Fruit fly (Drosophila melanogaster) whole organism, embryonic: ENCODE results near the gene Mco1.

Experiments used
- Aef1 ChIP-seq: fragments of 200-800 bp; sonication (Bioruptor generic); IDR thresholded peaks from 3 replicates; pipeline ENCODE4 v1.3.6; 2022; ENCODE audit warnings: missing biosample characterization, missing genetic modification characterization
- Antp ChIP-seq: fragments of 200-800 bp; sonication (Bioruptor generic); optimal IDR thresholded peaks from 3 replicates; lab custom pipeline; 2016; ENCODE audit warnings: missing biosample characterization, missing genetic modification characterization
- CG1024 ChIP-seq: fragments of 200-800 bp; sonication (Bioruptor generic); IDR thresholded peaks from 2 replicates; pipeline ENCODE4 v1.3.6; 2022; ENCODE audit warnings: missing biosample characterization, missing genetic modification characterization
- CG10274 ChIP-seq: fragments of 200-800 bp; sonication (Bioruptor generic); optimal IDR thresholded peaks from 3 replicates; lab custom pipeline; 2017; ENCODE audit warnings: missing biosample characterization, mild to moderate bottlenecking, missing genetic modification characterization
- CG12942 ChIP-seq: fragments of 200-800 bp; sonication (Bioruptor generic); optimal IDR thresholded peaks from 3 replicates; lab custom pipeline; 2016; ENCODE audit warnings: missing biosample characterization, missing genetic modification characterization
- CG13287 ChIP-seq: fragments of 200-800 bp; sonication (Bioruptor generic); IDR thresholded peaks from 2 replicates; pipeline ENCODE4 v1.3.6; 2022; ENCODE audit warnings: missing biosample characterization, missing genetic modification characterization; ENCODE audit not compliant: partially characterized antibody
- CG13424 ChIP-seq: fragments of 200-800 bp; sonication (Bioruptor generic); optimal IDR thresholded peaks from 2 replicates; lab custom pipeline; 2019; ENCODE audit warnings: missing biosample characterization, mild to moderate bottlenecking, missing genetic modification characterization, moderate library complexity
- CG14050 ChIP-seq: fragments of 200-800 bp; sonication (Bioruptor generic); IDR thresholded peaks from 3 replicates; pipeline ENCODE4 v1.3.6; 2022; ENCODE audit warnings: missing biosample characterization, missing genetic modification characterization
- CG1529 ChIP-seq: fragments of 200-800 bp; sonication (Bioruptor generic); optimal IDR thresholded peaks from 3 replicates; lab custom pipeline; 2018; ENCODE audit warnings: missing biosample characterization, missing genetic modification characterization
- CG16813 ChIP-seq: fragments of 200-800 bp; sonication (Bioruptor generic); IDR thresholded peaks from 3 replicates; pipeline ENCODE4 v1.3.6; 2022; ENCODE audit warnings: missing biosample characterization, missing genetic modification characterization; ENCODE audit not compliant: partially characterized antibody
- CG2129 ChIP-seq: fragments of 200-800 bp; sonication (Bioruptor generic); IDR thresholded peaks from 2 replicates; pipeline ENCODE4 v1.3.6; 2022; ENCODE audit warnings: missing biosample characterization, missing genetic modification characterization; ENCODE audit not compliant: partially characterized antibody
- CG3065 ChIP-seq: fragments of 200-800 bp; sonication (Bioruptor generic); optimal IDR thresholded peaks from 2 replicates; lab custom pipeline; 2016; ENCODE audit warnings: missing biosample characterization, missing genetic modification characterization
- CG31441 ChIP-seq: fragments of 200-800 bp; sonication (Bioruptor generic); IDR thresholded peaks from 2 replicates; pipeline ENCODE4 v1.3.6; 2022; ENCODE audit warnings: missing biosample characterization, missing genetic modification characterization
- CG33213 ChIP-seq: fragments of 200-800 bp; sonication (Bioruptor generic); optimal IDR thresholded peaks from 3 replicates; lab custom pipeline; 2016; ENCODE audit warnings: missing biosample characterization, missing genetic modification characterization
- CG6654 ChIP-seq: fragments of 200-800 bp; sonication (Bioruptor generic); optimal IDR thresholded peaks from 2 replicates; lab custom pipeline; 2017; ENCODE audit warnings: missing biosample characterization, mild to moderate bottlenecking, missing genetic modification characterization
- CG6854 ChIP-seq: fragments of 200-800 bp; sonication (Bioruptor generic); optimal IDR thresholded peaks from 3 replicates; lab custom pipeline; 2017; ENCODE audit warnings: missing biosample characterization, mild to moderate bottlenecking, missing genetic modification characterization
- CG7987 ChIP-seq: fragments of 200-800 bp; sonication (Bioruptor generic); optimal IDR thresholded peaks from 2 replicates; lab custom pipeline; 2018; ENCODE audit warnings: missing biosample characterization, mild to moderate bottlenecking, missing genetic modification characterization, moderate library complexity
- CG8290 ChIP-seq, 3 experiments: fragments of 200-800 bp; sonication (Bioruptor generic); optimal IDR thresholded peaks; 2 replicates each; lab custom pipeline; 2016 to 2019; ENCODE audit warnings: missing biosample characterization in 3 of 3, missing genetic modification characterization in 3 of 3, mild to moderate bottlenecking in 2 of 3, moderate library complexity in 1 of 3
- CG8359 ChIP-seq: fragments of 200-800 bp; sonication (Bioruptor generic); optimal IDR thresholded peaks from 2 replicates; lab custom pipeline; 2017; ENCODE audit warnings: missing biosample characterization, mild to moderate bottlenecking, missing genetic modification characterization, borderline replicate concordance
- CG8388 ChIP-seq: fragments of 200-800 bp; sonication (Bioruptor generic); optimal IDR thresholded peaks from 2 replicates; lab custom pipeline; 2019; ENCODE audit warnings: missing biosample characterization, mild to moderate bottlenecking, missing genetic modification characterization, moderate library complexity
- CG9215 ChIP-seq: fragments of 200-800 bp; sonication (Bioruptor generic); IDR thresholded peaks from 2 replicates; pipeline ENCODE4 v1.3.6; 2022; ENCODE audit warnings: missing biosample characterization, missing genetic modification characterization
- Dek ChIP-seq: fragments of 200-800 bp; sonication (Bioruptor generic); optimal IDR thresholded peaks from 3 replicates; lab custom pipeline; 2019; ENCODE audit warnings: missing biosample characterization, mild to moderate bottlenecking, missing genetic modification characterization, moderate library complexity
- Dip2 ChIP-seq: fragments of 200-800 bp; sonication (Bioruptor generic); IDR thresholded peaks from 2 replicates; pipeline ENCODE4 v1.3.6; 2022; ENCODE audit warnings: missing biosample characterization, missing genetic modification characterization
- Ets65A ChIP-seq: fragments of 200-800 bp; sonication (Bioruptor generic); peaks from one replicate; lab custom pipeline; 2016; ENCODE audit warnings: missing biosample characterization, missing genetic modification characterization
- HLH3B ChIP-seq: fragments of 200-800 bp; sonication (Bioruptor generic); IDR thresholded peaks from 2 replicates; pipeline ENCODE4 v1.3.6; 2022; ENCODE audit warnings: missing biosample characterization, missing genetic modification characterization
- HLH4C ChIP-seq: fragments of 200-800 bp; sonication (Bioruptor generic); IDR thresholded peaks from 3 replicates; pipeline ENCODE4 v1.3.6; 2022; ENCODE audit warnings: missing biosample characterization, missing genetic modification characterization; ENCODE audit not compliant: partially characterized antibody
- Hmr ChIP-seq: fragments of 200-800 bp; sonication (Bioruptor generic); optimal IDR thresholded peaks from 3 replicates; lab custom pipeline; 2017; ENCODE audit warnings: mild to moderate bottlenecking, missing biosample characterization, missing genetic modification reagents, missing genetic modification characterization
- Mad ChIP-seq: fragments of 200-800 bp; sonication (Bioruptor generic); optimal IDR thresholded peaks from 2 replicates; lab custom pipeline; 2016; ENCODE audit warnings: missing biosample characterization, missing genetic modification characterization
- Optix ChIP-seq: fragments of 200-800 bp; sonication (Bioruptor generic); IDR thresholded peaks from 3 replicates; pipeline ENCODE4 v1.3.6; 2022; ENCODE audit warnings: missing biosample characterization, missing genetic modification characterization
- Poxn ChIP-seq: fragments of 200-800 bp; sonication (Bioruptor generic); IDR thresholded peaks from 2 replicates; pipeline ENCODE4 v1.3.6; 2022; ENCODE audit warnings: missing biosample characterization, missing genetic modification characterization
- Ptx1 ChIP-seq: fragments of 200-800 bp; sonication (Bioruptor generic); IDR thresholded peaks from 2 replicates; pipeline ENCODE4 v1.3.6; 2022; ENCODE audit warnings: missing biosample characterization, missing genetic modification characterization
- Sox102F ChIP-seq: fragments of 200-800 bp; sonication (Bioruptor generic); optimal IDR thresholded peaks from 2 replicates; lab custom pipeline; 2018; ENCODE audit warnings: missing biosample characterization, mild to moderate bottlenecking, missing genetic modification characterization, moderate library complexity
- dysf ChIP-seq: fragments of 200-800 bp; sonication (Bioruptor generic); IDR thresholded peaks from 3 replicates; pipeline ENCODE4 v1.3.6; 2022; ENCODE audit warnings: missing biosample characterization, missing genetic modification characterization
- en ChIP-seq: fragments of 200-800 bp; sonication (Bioruptor generic); optimal IDR thresholded peaks from 2 replicates; lab custom pipeline; 2016; ENCODE audit warnings: missing biosample characterization, missing genetic modification characterization
- eve ChIP-seq, 2 experiments: fragments of >200 bp; optimal IDR thresholded peaks; 2 replicates each; lab custom pipeline; 2017; ENCODE audit warnings: missing biosample characterization in 2 of 2, missing genetic modification characterization in 2 of 2
- ftz-f1 ChIP-seq: fragments of 200-800 bp; sonication (Bioruptor generic); optimal IDR thresholded peaks from 2 replicates; lab custom pipeline; 2016; ENCODE audit warnings: missing biosample characterization, missing genetic modification characterization
- grau ChIP-seq: fragments of 200-800 bp; optimal IDR thresholded peaks from 3 replicates; lab custom pipeline; 2019; ENCODE audit warnings: missing biosample characterization, mild to moderate bottlenecking, missing genetic modification characterization, moderate library complexity
- grn ChIP-seq: fragments of 200-800 bp; sonication (Bioruptor generic); optimal IDR thresholded peaks from 3 replicates; lab custom pipeline; 2017; ENCODE audit warnings: missing biosample characterization, missing genetic modification characterization
- hbn ChIP-seq: fragments of 200-800 bp; sonication (Bioruptor generic); IDR thresholded peaks from 2 replicates; pipeline ENCODE4 v1.3.6; 2022; ENCODE audit warnings: missing biosample characterization, missing genetic modification characterization; ENCODE audit not compliant: partially characterized antibody
- kah ChIP-seq: fragments of 200-800 bp; sonication (Bioruptor generic); optimal IDR thresholded peaks from 2 replicates; lab custom pipeline; 2018; ENCODE audit warnings: missing biosample characterization, mild to moderate bottlenecking, missing genetic modification characterization
- kay ChIP-seq: fragments of 200-800 bp; sonication (Bioruptor generic); optimal IDR thresholded peaks from 2 replicates; lab custom pipeline; 2016; ENCODE audit warnings: missing biosample characterization, missing genetic modification characterization
- lab ChIP-seq: fragments of 200-800 bp; sonication (Bioruptor generic); optimal IDR thresholded peaks from 3 replicates; lab custom pipeline; 2017; ENCODE audit warnings: missing biosample characterization, missing genetic modification characterization, mild to moderate bottlenecking, moderate library complexity, missing genetic modification reagents
- nau ChIP-seq: fragments of 200-800 bp; sonication (Bioruptor generic); optimal IDR thresholded peaks from 3 replicates; lab custom pipeline; 2017; ENCODE audit warnings: missing biosample characterization, mild to moderate bottlenecking, missing genetic modification characterization, missing genetic modification reagents
- pros ChIP-seq: fragments of 200-800 bp; sonication (Bioruptor generic); optimal IDR thresholded peaks from 3 replicates; lab custom pipeline; 2019; ENCODE audit warnings: missing biosample characterization, mild to moderate bottlenecking, missing genetic modification characterization, moderate library complexity
- psq ChIP-seq: fragments of 200-800 bp; sonication (Bioruptor generic); optimal IDR thresholded peaks from 2 replicates; lab custom pipeline; 2017; ENCODE audit warnings: missing biosample characterization, missing genetic modification characterization
- row ChIP-seq: fragments of 200-800 bp; sonication (Bioruptor generic); IDR thresholded peaks from 3 replicates; pipeline ENCODE4 v1.3.6; 2022; ENCODE audit warnings: missing biosample characterization, missing genetic modification characterization
- schlank ChIP-seq: fragments of 200-800 bp; sonication (Bioruptor generic); optimal IDR thresholded peaks from 2 replicates; lab custom pipeline; 2018; ENCODE audit warnings: missing biosample characterization, mild to moderate bottlenecking, missing genetic modification characterization
- sima ChIP-seq: fragments of 200-800 bp; sonication (Bioruptor generic); optimal IDR thresholded peaks from 2 replicates; lab custom pipeline; 2016; ENCODE audit warnings: missing biosample characterization, missing genetic modification characterization
- twi ChIP-seq: fragments of 200-800 bp; optimal IDR thresholded peaks from 2 replicates; lab custom pipeline; 2019; ENCODE audit warnings: missing biosample characterization, mild to moderate bottlenecking, missing genetic modification characterization, moderate library complexity
- unc-4 ChIP-seq: fragments of 200-800 bp; sonication (Bioruptor generic); IDR thresholded peaks from 2 replicates; pipeline ENCODE4 v1.3.6; 2022; ENCODE audit warnings: missing biosample characterization, missing genetic modification characterization; ENCODE audit not compliant: partially characterized antibody
- yki ChIP-seq: fragments of >200 bp; optimal IDR thresholded peaks from 3 replicates; lab custom pipeline; 2018
- zfh1 ChIP-seq: fragments of 200-800 bp; sonication (Bioruptor generic); IDR thresholded peaks from 3 replicates; pipeline ENCODE4 v1.3.6; 2022; ENCODE audit warnings: missing biosample characterization, missing genetic modification characterization

Mco1 gene

dm6 chr2L:9438227-9438626, 21.8 kb downstream of the Mco1 start (continued):
- TF ChIP-seq HLH3B (GFP tag; lab: Robert Waterston, UW) (0 out of 2 replicates have a peak, but pooled peaks have one; percentile 19), CG13424 (no peak), CG8290 (GFP tag; optimal IDR thresholded peaks at IDR 0.05; lab: Kevin White, UChicago) (no peak), CG8290 (tag; optimal IDR thresholded peaks at IDR 0.05; lab: Kevin White, UChicago) (peak in 1 of 2 experiments; percentile 40), lab (GFP tag; lab: Kevin White, UChicago) (peak; percentile 14), kay (GFP tag; lab: Kevin White, UChicago) (no peak), twi (no peak), CG9215 (no peak), pros (no peak), sima (no peak), nau (GFP tag; lab: Kevin White, UChicago) (no peak), CG10274 (GFP tag; lab: Kevin White, UChicago) (no peak), unc-4 (GFP tag; lab: Robert Waterston, UW) (no peak), CG8388 (GFP tag; lab: Kevin White, UChicago) (no peak), grau (tag; lab: Kevin White, UChicago) (no peak), en (GFP tag; lab: Kevin White, UChicago) (no peak), CG16813 (no peak), CG6854 (GFP tag; lab: Kevin White, UChicago) (no peak), Poxn (GFP tag; lab: Robert Waterston, UW) (no peak), row (GFP tag; lab: Robert Waterston, UW) (peak; percentile 53), CG6654 (GFP tag; lab: Kevin White, UChicago) (no peak), CG1024 (GFP tag; lab: Robert Waterston, UW) (no peak), Aef1 (GFP tag; lab: Robert Waterston, UW) (no peak), eve (GFP tag; optimal IDR thresholded peaks at IDR 0.05; lab: Kevin White, UChicago) (no peak), kah (no peak), Dek (tag; lab: Kevin White, UChicago) (no peak), psq (GFP tag; lab: Kevin White, UChicago) (no peak), CG7987 (no peak), CG31441 (GFP tag; lab: Robert Waterston, UW) (no peak), Optix (GFP tag; lab: Robert Waterston, UW) (no peak), HLH4C (GFP tag; lab: Robert Waterston, UW) (no peak), hbn (GFP tag; lab: Robert Waterston, UW) (no peak), Ets65A (GFP tag; lab: Kevin White, UChicago) (peak; percentile 81), Dip2 (no peak), CG33213 (no peak), Sox102F (GFP tag; lab: Kevin White, UChicago) (peak; percentile 7), zfh1 (GFP tag; lab: Robert Waterston, UW) (no peak), dysf (GFP tag; lab: Robert Waterston, UW) (no peak), schlank (tag; lab: Kevin White, UChicago) (no peak), Ptx1 (GFP tag; lab: Robert Waterston, UW) (no peak), Hmr (GFP tag; lab: Kevin White, UChicago) (no peak), CG2129 (GFP tag; lab: Robert Waterston, UW) (no peak), CG14050 (GFP tag; lab: Robert Waterston, UW) (no peak), Mad (GFP tag; lab: Kevin White, UChicago) (no peak), ftz-f1 (GFP tag; lab: Kevin White, UChicago) (no peak), CG12942 (GFP tag; lab: Kevin White, UChicago) (no peak), CG8359 (GFP tag; lab: Kevin White, UChicago) (no peak), CG3065 (GFP tag; lab: Kevin White, UChicago) (no peak), CG13287 (GFP tag; lab: Robert Waterston, UW) (no peak), grn (GFP tag; lab: Kevin White, UChicago) (no peak), CG1529 (GFP tag; lab: Kevin White, UChicago) (no peak), yki (lab: Kevin White, UChicago) (no peak), Antp (no peak)
